Worm (Caenorhabditis elegans): Measurements from ENCODE around the gene clh-4.

DNA sequence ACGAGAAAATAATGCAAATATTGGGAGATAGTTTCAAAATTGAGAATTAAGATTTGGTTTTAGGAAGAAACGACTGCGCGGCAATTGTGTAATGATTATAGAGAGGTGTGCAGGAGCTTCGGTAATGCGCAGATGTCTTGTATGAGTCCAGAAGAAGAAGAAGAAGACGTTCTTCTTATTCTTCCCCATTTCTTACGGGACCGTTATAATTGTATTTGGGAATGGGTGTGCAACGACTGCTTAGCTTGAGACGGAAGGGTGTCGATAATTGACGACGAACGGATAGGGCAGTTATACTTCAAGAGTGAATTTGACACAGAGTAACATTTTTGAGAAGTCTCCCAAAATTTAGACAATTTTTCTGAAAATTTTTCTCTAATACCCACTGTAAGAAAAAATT is 28.3 kb upstream of the clh-4 start:
- TF ChIP-seq elt-1 (tag; optimal IDR thresholded peaks at IDR 0.05) (no peak), nhr-237 (tag; optimal IDR thresholded peaks at IDR 0.05) (no peak), ama-1 (optimal IDR thresholded peaks at IDR 0.05) (no peak), ceh-16 (tag; optimal IDR thresholded peaks at IDR 0.05) (no peak), lin-13 (GFP tag; optimal IDR thresholded peaks at IDR 0.05) (no peak), egl-27 (tag; optimal IDR thresholded peaks at IDR 0.05) (no peak), nhr-77 (tag; optimal IDR thresholded peaks at IDR 0.05) (no peak), elt-3 (tag; optimal IDR thresholded peaks at IDR 0.05) (no peak), skn-1 (tag; optimal IDR thresholded peaks at IDR 0.05) (no peak), crh-2 (tag; optimal IDR thresholded peaks at IDR 0.05) (no peak)

All from whole organism, L2 larva.